Fruit fly (Drosophila melanogaster) whole organism, embryonic: Measurements from ENCODE around the gene Mccc1.

Experiments
- Atf3 ChIP-seq: fragments of 200-800 bp; sonication (Bioruptor generic); optimal IDR thresholded peaks from 3 replicates; lab custom pipeline; 2016; ENCODE audit warnings: missing biosample characterization, missing genetic modification characterization
- Awh ChIP-seq: fragments of 200-800 bp; sonication (Bioruptor generic); IDR thresholded peaks from 2 replicates; pipeline ENCODE4, ENCODE4 v1.3.6; 2022; ENCODE audit warnings: missing biosample characterization, missing genetic modification characterization
- B-H1 ChIP-seq: fragments of 200-800 bp; sonication (Bioruptor generic); IDR thresholded peaks from 3 replicates; pipeline ENCODE4 v1.3.6; 2022; ENCODE audit warnings: missing biosample characterization, missing genetic modification characterization
- CG10959 ChIP-seq: fragments of 200-800 bp; sonication (Bioruptor generic); IDR thresholded peaks from 2 replicates; pipeline ENCODE4 v1.3.6; 2022; ENCODE audit warnings: missing biosample characterization, missing genetic modification characterization
- CG10979 ChIP-seq: fragments of 200-800 bp; sonication (Bioruptor generic); optimal IDR thresholded peaks from 2 replicates; lab custom pipeline; 2018; ENCODE audit warnings: missing biosample characterization, mild to moderate bottlenecking, missing genetic modification characterization, moderate library complexity
- CG13424 ChIP-seq: fragments of 200-800 bp; sonication (Bioruptor generic); optimal IDR thresholded peaks from 2 replicates; lab custom pipeline; 2019; ENCODE audit warnings: missing biosample characterization, mild to moderate bottlenecking, missing genetic modification characterization, moderate library complexity
- CG14667 ChIP-seq: fragments of 200-800 bp; sonication (Bioruptor generic); IDR thresholded peaks from 2 replicates; pipeline ENCODE4 v1.3.6; 2022; ENCODE audit warnings: missing biosample characterization, missing genetic modification characterization
- CG15269 ChIP-seq: fragments of 200-800 bp; sonication (Bioruptor generic); optimal IDR thresholded peaks from 2 replicates; lab custom pipeline; 2018; ENCODE audit warnings: missing biosample characterization, mild to moderate bottlenecking, missing genetic modification characterization, moderate library complexity
- CG17802 ChIP-seq: fragments of 200-800 bp; sonication (Bioruptor generic); optimal IDR thresholded peaks from 2 replicates; lab custom pipeline; 2018; ENCODE audit warnings: missing biosample characterization, mild to moderate bottlenecking, missing genetic modification characterization, moderate library complexity
- CG31224 ChIP-seq: fragments of 200-800 bp; sonication (Bioruptor generic); IDR thresholded peaks from 2 replicates; pipeline ENCODE4 v1.3.6; 2022; ENCODE audit warnings: missing biosample characterization, missing genetic modification characterization
- CG32532 ChIP-seq: fragments of 200-800 bp; sonication (Bioruptor generic); IDR thresholded peaks from 2 replicates; pipeline ENCODE4 v1.3.6; 2022; ENCODE audit warnings: missing biosample characterization, missing genetic modification characterization
- CG4328 ChIP-seq: fragments of 200-800 bp; sonication (Bioruptor generic); optimal IDR thresholded peaks from 3 replicates; lab custom pipeline; 2017; ENCODE audit warnings: missing biosample characterization, missing genetic modification reagents, missing genetic modification characterization
- CG6272 ChIP-seq: fragments of 200-800 bp; sonication (Bioruptor generic); IDR thresholded peaks from 2 replicates; pipeline ENCODE4 v1.3.6; 2022; ENCODE audit warnings: missing biosample characterization, missing genetic modification characterization
- CG6654 ChIP-seq: fragments of 200-800 bp; sonication (Bioruptor generic); optimal IDR thresholded peaks from 2 replicates; lab custom pipeline; 2017; ENCODE audit warnings: missing biosample characterization, mild to moderate bottlenecking, missing genetic modification characterization
- CG7839 ChIP-seq: fragments of 200-800 bp; sonication (Bioruptor generic); optimal IDR thresholded peaks from 3 replicates; lab custom pipeline; 2018; ENCODE audit warnings: missing biosample characterization, mild to moderate bottlenecking, missing genetic modification characterization, moderate library complexity
- CG8944 ChIP-seq: fragments of 200-800 bp; sonication (Bioruptor generic); optimal IDR thresholded peaks from 3 replicates; lab custom pipeline; 2016; ENCODE audit warnings: missing biosample characterization, missing genetic modification characterization
- CG9797 ChIP-seq: fragments of 200-800 bp; sonication (Bioruptor generic); optimal IDR thresholded peaks from 3 replicates; lab custom pipeline; 2018; ENCODE audit warnings: missing biosample characterization, mild to moderate bottlenecking, missing genetic modification characterization
- CTCF ChIP-seq: fragments of 200-800 bp; sonication (Bioruptor generic); optimal IDR thresholded peaks from 2 replicates; lab custom pipeline; 2017; ENCODE audit warnings: missing biosample characterization, mild to moderate bottlenecking, missing genetic modification characterization, moderate library complexity
- D ChIP-seq, 2 experiments: fragments of 200-800 bp in 1 of 2; fragments of >200 bp in 1 of 2; sonication (Bioruptor generic) in 1 of 2; optimal IDR thresholded peaks; 2 replicates in 1 of 2; 3 replicates in 1 of 2; lab custom pipeline; 2017; ENCODE audit warnings: mild to moderate bottlenecking in 1 of 2, missing biosample characterization in 1 of 2, missing genetic modification characterization in 1 of 2, missing genetic modification reagents in 1 of 2
- D19B ChIP-seq: fragments of 200-800 bp; sonication (Bioruptor generic); optimal IDR thresholded peaks from 2 replicates; lab custom pipeline; 2017; ENCODE audit warnings: missing biosample characterization, mild to moderate bottlenecking, missing genetic modification characterization
- Dip2 ChIP-seq: fragments of 200-800 bp; sonication (Bioruptor generic); IDR thresholded peaks from 2 replicates; pipeline ENCODE4 v1.3.6; 2022; ENCODE audit warnings: missing biosample characterization, missing genetic modification characterization
- Dref ChIP-seq: fragments of 200-800 bp; sonication (Bioruptor generic); IDR thresholded peaks from 2 replicates; pipeline ENCODE4 v1.3.6; 2022; ENCODE audit warnings: missing biosample characterization, missing genetic modification characterization
- E2f2 ChIP-seq: fragments of 200-800 bp; sonication (Bioruptor generic); IDR thresholded peaks from 2 replicates; pipeline ENCODE4 v1.3.6; 2022; ENCODE audit warnings: missing biosample characterization, missing genetic modification characterization
- Gug ChIP-seq: fragments of 200-800 bp; sonication (Bioruptor generic); IDR thresholded peaks from 4 replicates; pipeline ENCODE4 v1.3.6; 2022; ENCODE audit warnings: missing biosample characterization, missing genetic modification characterization
- HmgZ ChIP-seq: fragments of 200-800 bp; sonication (Bioruptor generic); optimal IDR thresholded peaks from 2 replicates; lab custom pipeline; 2018; ENCODE audit warnings: missing biosample characterization, mild to moderate bottlenecking, missing genetic modification characterization
- Hmx ChIP-seq: fragments of 200-800 bp; sonication (Bioruptor generic); optimal IDR thresholded peaks from 2 replicates; lab custom pipeline; 2016; ENCODE audit warnings: missing biosample characterization, missing genetic modification characterization
- Kr ChIP-seq: fragments of 200-800 bp; sonication (Bioruptor generic); optimal IDR thresholded peaks from 2 replicates; lab custom pipeline; 2017; ENCODE audit warnings: missing biosample characterization, mild to moderate bottlenecking, missing genetic modification characterization
- MTF-1 ChIP-seq: fragments of 200-800 bp; sonication (Bioruptor generic); optimal IDR thresholded peaks from 2 replicates; lab custom pipeline; 2018; ENCODE audit warnings: missing biosample characterization, mild to moderate bottlenecking, missing genetic modification characterization, borderline replicate concordance
- Mes4 ChIP-seq: fragments of 200-800 bp; sonication (Bioruptor generic); optimal IDR thresholded peaks from 2 replicates; lab custom pipeline; 2016; ENCODE audit warnings: missing biosample characterization, missing genetic modification characterization
- Myb ChIP-seq: fragments of 200-800 bp; sonication (Bioruptor generic); optimal IDR thresholded peaks from 2 replicates; lab custom pipeline; 2016; ENCODE audit warnings: missing biosample characterization, missing genetic modification characterization
- Oli ChIP-seq: fragments of 200-800 bp; sonication (Bioruptor generic); optimal IDR thresholded peaks from 2 replicates; lab custom pipeline; 2018; ENCODE audit warnings: missing biosample characterization, mild to moderate bottlenecking, missing genetic modification characterization, moderate library complexity
- Poxn ChIP-seq: fragments of 200-800 bp; sonication (Bioruptor generic); IDR thresholded peaks from 2 replicates; pipeline ENCODE4 v1.3.6; 2022; ENCODE audit warnings: missing biosample characterization, missing genetic modification characterization
- Sox102F ChIP-seq: fragments of 200-800 bp; sonication (Bioruptor generic); optimal IDR thresholded peaks from 2 replicates; lab custom pipeline; 2018; ENCODE audit warnings: missing biosample characterization, mild to moderate bottlenecking, missing genetic modification characterization, moderate library complexity
- Trl ChIP-seq, 3 experiments: fragments of >200 bp in 2 of 3; fragments of 200-800 bp in 1 of 3; sonication (Bioruptor generic) in 1 of 3; optimal IDR thresholded peaks; 2 replicates in 1 of 3; 3 replicates in 2 of 3; lab custom pipeline; 2016 to 2017; ENCODE audit warnings: missing biosample characterization in 1 of 3, missing genetic modification characterization in 1 of 3
- dan ChIP-seq: fragments of 200-800 bp; sonication (Bioruptor generic); IDR thresholded peaks from 2 replicates; pipeline ENCODE4 v1.3.6; 2022; ENCODE audit warnings: missing biosample characterization, missing genetic modification characterization
- danr ChIP-seq: fragments of 200-800 bp; sonication (Bioruptor generic); IDR thresholded peaks from 2 replicates; pipeline ENCODE4 v1.3.6; 2022; ENCODE audit warnings: missing biosample characterization, missing genetic modification characterization
- dati ChIP-seq: fragments of 200-800 bp; sonication (Bioruptor generic); IDR thresholded peaks from 2 replicates; pipeline ENCODE4 v1.3.6; 2022; ENCODE audit warnings: missing biosample characterization, missing genetic modification characterization
- gcm2 ChIP-seq: fragments of 200-800 bp; sonication (Bioruptor generic); optimal IDR thresholded peaks from 2 replicates; lab custom pipeline; 2016; ENCODE audit warnings: missing biosample characterization, missing genetic modification characterization
- lov ChIP-seq, 2 experiments: fragments of 200-800 bp in 1 of 2; fragments of >200 bp in 1 of 2; sonication (Bioruptor generic) in 1 of 2; IDR thresholded peaks in 1 of 2; optimal IDR thresholded peaks in 1 of 2; 2 replicates in 1 of 2; 3 replicates in 1 of 2; pipeline versions ENCODE4 v1.3.6 to Lab custom; 2017 to 2022; ENCODE audit warnings: missing biosample characterization in 1 of 2, missing genetic modification characterization in 1 of 2
- nmo ChIP-seq: fragments of 200-800 bp; sonication (Bioruptor generic); optimal IDR thresholded peaks from 2 replicates; lab custom pipeline; 2018; ENCODE audit warnings: missing biosample characterization, mild to moderate bottlenecking, missing genetic modification characterization, moderate library complexity
- pb ChIP-seq: fragments of 200-800 bp; sonication (Bioruptor generic); optimal IDR thresholded peaks from 3 replicates; lab custom pipeline; 2016; ENCODE audit warnings: missing biosample characterization, missing genetic modification characterization
- pfk ChIP-seq: fragments of 200-800 bp; sonication (Bioruptor generic); optimal IDR thresholded peaks from 2 replicates; lab custom pipeline; 2018; ENCODE audit warnings: missing biosample characterization, mild to moderate bottlenecking, missing genetic modification characterization, moderate library complexity
- pzg ChIP-seq: fragments of 200-800 bp; sonication (Bioruptor generic); optimal IDR thresholded peaks from 3 replicates; lab custom pipeline; 2018; ENCODE audit warnings: missing biosample characterization, mild to moderate bottlenecking, missing genetic modification characterization, moderate library complexity
- seq ChIP-seq: fragments of 200-800 bp; sonication (Bioruptor generic); IDR thresholded peaks from 2 replicates; pipeline ENCODE4 v1.3.6; 2022; ENCODE audit warnings: missing biosample characterization, missing genetic modification characterization
- slou ChIP-seq: fragments of 200-800 bp; sonication (Bioruptor generic); optimal IDR thresholded peaks from 3 replicates; lab custom pipeline; 2016; ENCODE audit warnings: missing biosample characterization, missing genetic modification characterization
- sna ChIP-seq: fragments of 200-800 bp; sonication (Bioruptor generic); IDR thresholded peaks from 2 replicates; pipeline ENCODE4 v1.3.6; 2022; ENCODE audit warnings: missing biosample characterization, missing genetic modification characterization; ENCODE audit not compliant: partially characterized antibody
- sob ChIP-seq: fragments of 200-800 bp; sonication (Bioruptor generic); IDR thresholded peaks from 2 replicates; pipeline ENCODE4 v1.3.6; 2022; ENCODE audit warnings: missing biosample characterization, missing genetic modification characterization
- sqz ChIP-seq: fragments of 200-800 bp; sonication (Bioruptor generic); optimal IDR thresholded peaks from 3 replicates; lab custom pipeline; 2018; ENCODE audit warnings: missing biosample characterization, mild to moderate bottlenecking, missing genetic modification characterization
- stc ChIP-seq: fragments of 200-800 bp; sonication (Bioruptor generic); IDR thresholded peaks from 2 replicates; pipeline ENCODE4 v1.3.6; 2022; ENCODE audit warnings: missing biosample characterization, missing genetic modification characterization
- tup ChIP-seq: fragments of 200-800 bp; sonication (Bioruptor generic); optimal IDR thresholded peaks from 2 replicates; lab custom pipeline; 2016; ENCODE audit warnings: missing biosample characterization, mild to moderate bottlenecking, missing genetic modification characterization, moderate library complexity

Gene Mccc1

dm6 chr3R:31810073-31810530 lies 16.4 kb upstream of the Mccc1 start, which contains the start of gene Rift (continued):
- TF ChIP-seq seq (GFP tag; lab: Robert Waterston, UW) (no peak; the same call in 1 of the 2 replicates), danr (GFP tag; lab: Robert Waterston, UW) (no peak), CG32532 (peak; percentile 75), CG17802 (tag; lab: Kevin White, UChicago) (no peak), Hmx (GFP tag; lab: Kevin White, UChicago) (no peak), gcm2 (GFP tag; lab: Kevin White, UChicago) (no peak), dan (GFP tag; lab: Robert Waterston, UW) (no peak), nmo (peak; percentile 28), CG6654 (no peak), Awh (GFP tag; lab: Robert Waterston, UW) (no peak), CTCF (GFP tag; lab: Kevin White, UChicago) (no peak), CG14667 (GFP tag; lab: Robert Waterston, UW) (no peak; the same call in 1 of the 2 replicates), pzg (GFP tag; lab: Kevin White, UChicago) (peak; percentile 8), slou (GFP tag; lab: Kevin White, UChicago) (no peak), Oli (peak; percentile 11), Myb (no peak), HmgZ (peak; percentile 19), B-H1 (GFP tag; lab: Robert Waterston, UW) (no peak; the same call in 2 of the 3 replicates), Dip2 (GFP tag; lab: Robert Waterston, UW) (no peak), Sox102F (GFP tag; lab: Kevin White, UChicago) (peak; percentile 36), Atf3 (no peak), pfk (no peak), D (optimal IDR thresholded peaks at IDR 0.05; lab: Kevin White, UChicago) (no peak), D (GFP tag; optimal IDR thresholded peaks at IDR 0.05; lab: Kevin White, UChicago) (no peak), sqz (GFP tag; lab: Kevin White, UChicago) (no peak), CG15269 (tag; lab: Kevin White, UChicago) (peak; percentile 59), stc (0 out of 2 replicates have a peak, but pooled peaks have one; percentile 40), CG7839 (peak; percentile 23), CG8944 (no peak), CG9797 (GFP tag; lab: Kevin White, UChicago) (no peak), Dref (GFP tag; lab: Robert Waterston, UW) (no peak), Poxn (no peak), sob (GFP tag; lab: Robert Waterston, UW) (0 out of 2 replicates have a peak, but pooled peaks have one; percentile 43), D19B (GFP tag; lab: Kevin White, UChicago) (no peak), E2f2 (GFP tag; lab: Robert Waterston, UW) (peak; percentile 40; the same call in 1 of the 2 replicates), CG31224 (GFP tag; lab: Robert Waterston, UW) (no peak), Trl (optimal IDR thresholded peaks at IDR 0.05; lab: Kevin White, UChicago) (peak; percentile 72 to 85), Trl (GFP tag; optimal IDR thresholded peaks at IDR 0.05; lab: Kevin White, UChicago) (no peak), Gug (GFP tag; lab: Robert Waterston, UW) (peak; percentile 30; the same call in 1 of the 4 replicates), CG13424 (peak; percentile 51), Mes4 (GFP tag; lab: Kevin White, UChicago) (no peak), sna (GFP tag; lab: Robert Waterston, UW) (0 out of 2 replicates have a peak, but pooled peaks have one; percentile 36), MTF-1 (GFP tag; lab: Kevin White, UChicago) (no peak), lov (optimal IDR thresholded peaks at IDR 0.05; lab: Kevin White, UChicago) (no peak), lov (GFP tag; IDR thresholded peaks at IDR 0.05; lab: Robert Waterston, UW) (no peak), CG10959 (GFP tag; lab: Robert Waterston, UW) (no peak), pb (GFP tag; lab: Kevin White, UChicago) (no peak), dati (GFP tag; lab: Robert Waterston, UW) (no peak), CG6272 (GFP tag; lab: Robert Waterston, UW) (no peak), tup (GFP tag; lab: Kevin White, UChicago) (no peak), CG10979 (tag; lab: Kevin White, UChicago) (peak; percentile 22), CG4328 (GFP tag; lab: Kevin White, UChicago) (no peak), Kr (GFP tag; lab: Kevin White, UChicago) (no peak)
